Worm (Caenorhabditis elegans) whole organism, late embryonic: ENCODE measurements around the gene syd-9.

ENCODE experiments used
- C38D4.7 ChIP-seq: fragments of 200-800 bp; sonication (Bioruptor generic); optimal IDR thresholded peaks from 2 replicates; lab custom pipeline; 2018; ENCODE audit warnings: mild to moderate bottlenecking, missing genetic modification characterization, moderate library complexity, missing compliant biosample characterization
- F13H6.1 ChIP-seq: sonication (generic microtip); optimal IDR thresholded peaks from 2 replicates; lab custom pipeline; 2016; ENCODE audit warnings: missing genetic modification characterization, missing compliant biosample characterization
- K02D7.2 ChIP-seq: sonication (generic microtip); optimal IDR thresholded peaks from 2 replicates; lab custom pipeline; 2017; ENCODE audit warnings: mild to moderate bottlenecking, missing genetic modification characterization, missing compliant biosample characterization
- K09A11.1 ChIP-seq: sonication (generic microtip); optimal IDR thresholded peaks from 2 replicates; lab custom pipeline; 2017; ENCODE audit warnings: antibody characterized with exemption, mild to moderate bottlenecking, missing genetic modification characterization, missing compliant biosample characterization; ENCODE audit not compliant: insufficient read depth
- T23F11.4 ChIP-seq: fragments of 200-800 bp; sonication (Bioruptor generic); optimal IDR thresholded peaks from 2 replicates; lab custom pipeline; 2018; ENCODE audit warnings: mild to moderate bottlenecking, missing genetic modification characterization, missing compliant biosample characterization
- ama-1 ChIP-seq: fragments of 150-350 bp; optimal IDR thresholded peaks from 2 replicates; lab custom pipeline; 2014
- ceh-18 ChIP-seq: sonication (generic microtip); optimal IDR thresholded peaks from 2 replicates; lab custom pipeline; 2016; ENCODE audit warnings: missing genetic modification characterization, missing compliant biosample characterization
- ceh-19 ChIP-seq: fragments of 200-800 bp; sonication (Bioruptor generic); optimal IDR thresholded peaks from 2 replicates; lab custom pipeline; 2018; ENCODE audit warnings: mild to moderate bottlenecking, missing genetic modification characterization, missing compliant biosample characterization
- ceh-2 ChIP-seq: sonication (generic microtip); optimal IDR thresholded peaks from 2 replicates; lab custom pipeline; 2016; ENCODE audit warnings: missing genotype, missing genetic modification characterization, missing compliant biosample characterization
- ceh-22 ChIP-seq: sonication (generic microtip); optimal IDR thresholded peaks from 2 replicates; lab custom pipeline; 2017; ENCODE audit warnings: missing biosample characterization, missing genetic modification characterization
- ceh-31 ChIP-seq: sonication (generic microtip); optimal IDR thresholded peaks from 2 replicates; lab custom pipeline; 2016; ENCODE audit warnings: missing genetic modification characterization, missing compliant biosample characterization
- ceh-34 ChIP-seq: sonication (generic microtip); optimal IDR thresholded peaks from 2 replicates; lab custom pipeline; 2016; ENCODE audit warnings: mild to moderate bottlenecking, missing genetic modification characterization, missing compliant biosample characterization
- ceh-48 ChIP-seq: sonication (generic microtip); optimal IDR thresholded peaks from 2 replicates; lab custom pipeline; 2016; ENCODE audit warnings: missing genetic modification characterization, inconsistent platforms, missing compliant biosample characterization
- che-1 ChIP-seq: sonication (generic microtip); optimal IDR thresholded peaks from 2 replicates; lab custom pipeline; 2016; ENCODE audit warnings: mild to moderate bottlenecking, missing genetic modification characterization, missing compliant biosample characterization
- dmd-4 ChIP-seq: sonication (generic microtip); optimal IDR thresholded peaks from 2 replicates; lab custom pipeline; 2016; ENCODE audit warnings: borderline replicate concordance, missing genetic modification characterization, missing compliant biosample characterization
- elt-2 ChIP-seq: sonication (generic microtip); optimal IDR thresholded peaks from 2 replicates; lab custom pipeline; 2016; ENCODE audit warnings: missing genetic modification reagents, missing genetic modification characterization, missing compliant biosample characterization
- elt-4 ChIP-seq: sonication (generic microtip); optimal IDR thresholded peaks from 2 replicates; lab custom pipeline; 2016; ENCODE audit warnings: missing genetic modification characterization, missing compliant biosample characterization
- ets-4 ChIP-seq: sonication (generic microtip); optimal IDR thresholded peaks from 2 replicates; lab custom pipeline; 2016; ENCODE audit warnings: missing genetic modification characterization, missing compliant biosample characterization
- eyg-1 ChIP-seq: sonication (generic microtip); optimal IDR thresholded peaks from 2 replicates; lab custom pipeline; 2016; ENCODE audit warnings: missing genotype, missing genetic modification characterization, missing compliant biosample characterization
- fax-1 ChIP-seq: sonication (generic microtip); optimal IDR thresholded peaks from 2 replicates; lab custom pipeline; 2016; ENCODE audit warnings: missing genotype, missing genetic modification characterization, missing compliant biosample characterization
- fkh-10 ChIP-seq: fragments of 150-350 bp; optimal IDR thresholded peaks from 2 replicates; lab custom pipeline; 2014; ENCODE audit warnings: missing biosample characterization, missing genetic modification reagents, missing genetic modification characterization
- fkh-6 ChIP-seq: sonication (generic microtip); optimal IDR thresholded peaks from 2 replicates; lab custom pipeline; 2016; ENCODE audit warnings: missing genetic modification characterization, missing compliant biosample characterization
- gmeb-2 ChIP-seq: sonication (generic microtip); optimal IDR thresholded peaks from 2 replicates; lab custom pipeline; 2016; ENCODE audit warnings: missing genetic modification characterization, inconsistent platforms, missing compliant biosample characterization
- hlh-15 ChIP-seq: sonication (generic microtip); optimal IDR thresholded peaks from 2 replicates; lab custom pipeline; 2016; ENCODE audit warnings: missing genetic modification characterization, missing compliant biosample characterization
- hlh-6 ChIP-seq: sonication (generic microtip); optimal IDR thresholded peaks from 2 replicates; lab custom pipeline; 2016; ENCODE audit warnings: missing genotype, missing genetic modification characterization, missing compliant biosample characterization
- madf-2 ChIP-seq: sonication (generic microtip); optimal IDR thresholded peaks from 2 replicates; lab custom pipeline; 2017; ENCODE audit warnings: missing genetic modification characterization, missing compliant biosample characterization
- nfya-1 ChIP-seq: sonication (generic microtip); optimal IDR thresholded peaks from 2 replicates; lab custom pipeline; 2017; ENCODE audit warnings: missing genetic modification characterization, mild to moderate bottlenecking, missing compliant biosample characterization, antibody characterized with exemption, moderate library complexity
- nhr-11 ChIP-seq: fragments of 150-350 bp; optimal IDR thresholded peaks from 2 replicates; lab custom pipeline; 2014; ENCODE audit warnings: missing biosample characterization, missing genetic modification characterization
- nhr-232 ChIP-seq: sonication (generic microtip); optimal IDR thresholded peaks from 2 replicates; lab custom pipeline; 2016; ENCODE audit warnings: missing genetic modification characterization, missing compliant biosample characterization
- odd-2 ChIP-seq: sonication (generic microtip); optimal IDR thresholded peaks from 2 replicates; lab custom pipeline; 2017; ENCODE audit warnings: antibody characterized with exemption, mild to moderate bottlenecking, missing genetic modification characterization, missing compliant biosample characterization
- pat-9 ChIP-seq: fragments of 200-800 bp; sonication (Bioruptor generic); optimal IDR thresholded peaks from 2 replicates; lab custom pipeline; 2018; ENCODE audit warnings: mild to moderate bottlenecking, missing genetic modification characterization, moderate library complexity, missing compliant biosample characterization
- pax-1 ChIP-seq: fragments of 150-350 bp; optimal IDR thresholded peaks from 2 replicates; lab custom pipeline; 2014; ENCODE audit warnings: missing biosample characterization, missing genetic modification characterization
- pha-2 ChIP-seq: sonication (generic microtip); optimal IDR thresholded peaks from 2 replicates; lab custom pipeline; 2017; ENCODE audit warnings: mild to moderate bottlenecking, missing genetic modification characterization, missing compliant biosample characterization
- pha-4 ChIP-seq: fragments of 150-350 bp; optimal IDR thresholded peaks from 2 replicates; lab custom pipeline; 2018; ENCODE audit warnings: missing biosample characterization, missing genetic modification reagents, missing genetic modification characterization
- pqm-1 ChIP-seq: sonication (generic microtip); optimal IDR thresholded peaks from 2 replicates; lab custom pipeline; 2016; ENCODE audit warnings: missing genetic modification characterization, missing compliant biosample characterization
- pros-1 ChIP-seq: fragments of 150-350 bp; optimal IDR thresholded peaks from 2 replicates; lab custom pipeline; 2014; ENCODE audit warnings: missing biosample characterization, missing genetic modification reagents, missing genetic modification characterization
- ref-2 ChIP-seq: sonication (generic microtip); optimal IDR thresholded peaks from 2 replicates; lab custom pipeline; 2016; ENCODE audit warnings: missing genetic modification characterization, missing compliant biosample characterization
- sdc-2 ChIP-seq: sonication (generic microtip); optimal IDR thresholded peaks from 2 replicates; lab custom pipeline; 2016; ENCODE audit warnings: missing genotype, missing genetic modification characterization, missing compliant biosample characterization
- syd-9 ChIP-seq: sonication (generic microtip); optimal IDR thresholded peaks from 2 replicates; lab custom pipeline; 2016; ENCODE audit warnings: mild to moderate bottlenecking, missing genetic modification characterization, moderate library complexity, missing compliant biosample characterization
- tbx-7 ChIP-seq: sonication (generic microtip); optimal IDR thresholded peaks from 2 replicates; lab custom pipeline; 2016; ENCODE audit warnings: missing genotype, missing genetic modification characterization, missing compliant biosample characterization
- ttx-3 ChIP-seq: sonication (generic microtip); optimal IDR thresholded peaks from 2 replicates; lab custom pipeline; 2016; ENCODE audit warnings: missing genetic modification reagents, missing genetic modification characterization, missing compliant biosample characterization
- unc-3 ChIP-seq, 2 experiments: fragments of 200-800 bp in 1 of 2; sonication (Bioruptor generic) in 1 of 2; sonication (generic microtip) in 1 of 2; conservative IDR thresholded peaks in 1 of 2; optimal IDR thresholded peaks in 1 of 2; 2 replicates each; pipeline versions ENCODE4 v1.3.6 to Lab custom; 2016 to 2022; ENCODE audit warnings: missing compliant biosample characterization in 2 of 2, missing genetic modification characterization in 2 of 2, missing genetic modification reagents in 1 of 2
- unc-55 ChIP-seq: sonication (generic microtip); optimal IDR thresholded peaks from 2 replicates; lab custom pipeline; 2017; ENCODE audit warnings: missing biosample characterization, missing genetic modification reagents, missing genetic modification characterization
- ztf-16 ChIP-seq: sonication (generic microtip); optimal IDR thresholded peaks from 2 replicates; lab custom pipeline; 2017; ENCODE audit warnings: missing genetic modification characterization, missing compliant biosample characterization

The syd-9 gene

DNA sequence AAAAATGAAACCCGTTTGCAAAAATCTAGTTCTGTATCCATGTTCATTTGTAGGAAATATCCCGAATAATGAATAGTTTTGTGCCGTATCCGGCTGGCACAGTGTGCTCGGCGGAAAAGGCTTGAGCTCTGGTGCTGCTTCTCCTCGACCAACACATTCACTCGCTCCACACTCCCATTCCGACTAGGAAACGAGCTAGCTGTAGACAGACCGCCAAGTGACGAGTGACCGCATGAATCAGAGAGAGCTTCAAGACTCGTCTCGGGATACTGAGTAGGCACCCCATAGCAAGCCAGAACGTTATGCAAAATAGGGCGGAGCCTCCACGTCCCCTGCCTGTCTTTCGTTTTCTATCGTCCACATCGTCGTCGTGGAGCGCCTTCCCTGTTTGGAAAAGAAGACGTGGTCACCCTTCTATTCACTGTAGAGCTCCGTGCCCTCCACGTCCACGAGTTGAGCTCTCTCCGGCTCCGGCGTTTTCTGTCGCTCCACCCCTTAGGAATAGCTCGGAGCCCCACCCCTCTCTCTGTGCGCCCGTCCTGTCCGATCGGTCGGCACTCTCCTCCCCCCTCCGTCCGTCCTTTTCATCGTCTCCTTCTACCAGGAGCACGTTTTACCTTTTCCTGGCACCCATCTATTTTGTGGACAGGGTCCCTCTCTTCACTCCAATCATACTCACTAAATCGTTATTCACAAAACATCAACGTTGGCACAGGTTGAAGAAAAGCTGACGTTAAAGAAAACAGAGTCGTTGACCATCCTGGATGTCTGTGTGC lies at the start of gene syd-9:
Gene syd-9 (plus strand): TSS at position 394 of the 776 bp plus-strand sequence.
- TF ChIP-seq C38D4.7 (GFP tag; lab: Kevin White, UChicago) (no peak), K02D7.2 (tag; lab: Kevin White, UChicago) (no peak), nfya-1 (no peak), odd-2 (tag; lab: Kevin White, UChicago) (no peak), dmd-4 (no peak), pros-1 (tag; lab: Kevin White, UChicago) (no peak), nhr-11 (tag; lab: Kevin White, UChicago) (no peak), gmeb-2 (tag; lab: Kevin White, UChicago) (no peak), nhr-232 (tag; lab: Kevin White, UChicago) (no peak), ttx-3 (tag; lab: Kevin White, UChicago) (no peak), fax-1 (tag; lab: Kevin White, UChicago) (no peak), K09A11.1 (no peak), elt-4 (tag; lab: Kevin White, UChicago) (no peak), pqm-1 (tag; lab: Kevin White, UChicago) (no peak), syd-9 (tag; lab: Kevin White, UChicago) (no peak), pat-9 (tag; lab: Kevin White, UChicago) (no peak), ets-4 (tag; lab: Kevin White, UChicago) (no peak), hlh-15 (tag; lab: Kevin White, UChicago) (no peak), ceh-22 (tag; lab: Kevin White, UChicago) (no peak), ceh-31 (tag; lab: Kevin White, UChicago) (no peak)
- TF ChIP-seq, all 69 proteins: peak for 0

DNA sequence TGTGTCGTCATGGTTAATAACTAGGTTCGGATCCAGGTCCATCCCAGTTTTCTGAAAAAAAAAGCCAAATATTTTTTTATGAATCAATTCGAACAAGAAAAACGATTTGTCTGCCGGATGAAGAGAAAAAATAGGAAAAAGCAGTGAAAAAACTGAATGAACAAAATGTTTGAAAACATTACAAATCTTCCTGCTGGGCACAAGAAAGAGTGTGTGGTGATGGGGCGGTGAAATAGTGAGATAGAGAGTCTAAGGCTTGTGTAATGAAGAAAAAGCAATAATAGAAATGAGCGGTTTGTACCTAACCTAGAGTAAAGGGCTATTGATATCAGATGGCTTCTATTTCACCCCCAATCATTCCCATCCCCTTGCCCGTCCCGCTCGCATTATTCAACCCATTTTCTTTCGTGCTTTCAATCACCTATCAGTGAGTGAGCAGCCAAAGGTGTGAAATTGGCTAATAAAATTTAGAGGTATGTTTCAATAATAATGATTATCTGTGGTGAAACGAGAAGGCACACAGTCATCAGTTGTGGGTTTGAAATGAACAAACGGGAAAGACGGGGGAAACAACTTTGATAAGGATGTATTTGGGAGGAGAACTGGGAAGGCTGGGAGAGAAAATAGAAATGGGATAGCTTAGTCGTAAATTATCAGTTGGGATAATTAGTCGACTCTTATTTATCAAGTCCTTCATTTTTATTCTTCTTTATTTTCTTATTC lies 47.2 kb upstream of the syd-9 start, which contains the start of gene bar-1:
Gene bar-1 (minus strand): TSS at position 51 of the 723 bp plus-strand sequence.
- no peak for TF ChIP-seq pha-2
- no peak for TF ChIP-seq pat-9 (tag; lab: Kevin White, UChicago)
- TF ChIP-seq unc-55 (GFP tag; lab: Kevin White, UChicago), result no peak
- no peak for TF ChIP-seq F13H6.1 (tag; lab: Kevin White, UChicago)
- no peak for TF ChIP-seq hlh-6 (tag; lab: Kevin White, UChicago)
- no peak for TF ChIP-seq eyg-1 (tag; lab: Kevin White, UChicago)
- no peak for TF ChIP-seq ztf-16 (tag; lab: Kevin White, UChicago)
- TF ChIP-seq ceh-22 (tag; lab: Kevin White, UChicago), result no peak
- no peak for TF ChIP-seq nfya-1
- TF ChIP-seq ceh-2 (tag; lab: Kevin White, UChicago), result no peak
- TF ChIP-seq ceh-19 (GFP tag; lab: Kevin White, UChicago), result no peak
- TF ChIP-seq ttx-3 (tag; lab: Kevin White, UChicago), result no peak
- no peak for TF ChIP-seq T23F11.4 (GFP tag; lab: Kevin White, UChicago)
- TF ChIP-seq unc-3 (GFP tag; conservative IDR thresholded peaks at IDR 0.05; lab: Robert Waterston, UW), result no peak
- no peak for TF ChIP-seq unc-3 (tag; optimal IDR thresholded peaks at IDR 0.05; lab: Kevin White, UChicago)
- TF ChIP-seq che-1 (tag; lab: Kevin White, UChicago), result no peak

DNA sequence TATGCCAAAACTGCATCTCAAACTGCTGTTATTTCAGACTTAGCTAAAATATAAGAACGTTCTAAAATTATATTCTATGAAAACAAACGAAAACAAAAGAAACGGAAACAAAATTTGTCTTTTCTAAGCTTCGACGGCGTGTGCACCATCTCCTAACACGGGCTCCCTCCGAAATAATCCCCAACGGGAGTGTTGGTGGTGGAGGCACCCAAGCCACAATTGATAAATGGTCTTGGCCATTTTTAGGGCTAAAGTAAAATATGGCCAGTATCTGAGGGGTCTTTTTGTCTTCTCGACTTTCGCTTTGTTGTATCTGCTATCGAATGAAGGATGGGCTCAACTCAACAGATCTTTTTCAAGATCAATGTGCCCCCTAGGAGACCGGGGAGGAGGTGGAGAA lies 42.5 kb upstream of the syd-9 start:
- TF ChIP-seq madf-2 (tag; lab: Kevin White, UChicago) (no peak), ref-2 (tag; lab: Kevin White, UChicago) (no peak), ceh-48 (tag; lab: Kevin White, UChicago) (no peak), unc-55 (GFP tag; lab: Kevin White, UChicago) (no peak), pros-1 (tag; lab: Kevin White, UChicago) (no peak), fkh-6 (no peak), T23F11.4 (GFP tag; lab: Kevin White, UChicago) (no peak), ama-1 (no peak), tbx-7 (no peak), ceh-18 (tag; lab: Kevin White, UChicago) (no peak), pax-1 (no peak), ttx-3 (tag; lab: Kevin White, UChicago) (no peak), ceh-34 (no peak), nhr-11 (tag; lab: Kevin White, UChicago) (no peak), fkh-10 (GFP tag; lab: Kevin White, UChicago) (no peak), sdc-2 (no peak), elt-2 (tag; lab: Kevin White, UChicago) (no peak), pha-4 (tag; lab: Kevin White, UChicago) (no peak), nhr-232 (tag; lab: Kevin White, UChicago) (no peak)
- TF ChIP-seq, all 69 proteins: peak for 0
